Fruit fly (Drosophila melanogaster): ENCODE measurements around the gene Taf4.

Gene Taf4

DNA sequence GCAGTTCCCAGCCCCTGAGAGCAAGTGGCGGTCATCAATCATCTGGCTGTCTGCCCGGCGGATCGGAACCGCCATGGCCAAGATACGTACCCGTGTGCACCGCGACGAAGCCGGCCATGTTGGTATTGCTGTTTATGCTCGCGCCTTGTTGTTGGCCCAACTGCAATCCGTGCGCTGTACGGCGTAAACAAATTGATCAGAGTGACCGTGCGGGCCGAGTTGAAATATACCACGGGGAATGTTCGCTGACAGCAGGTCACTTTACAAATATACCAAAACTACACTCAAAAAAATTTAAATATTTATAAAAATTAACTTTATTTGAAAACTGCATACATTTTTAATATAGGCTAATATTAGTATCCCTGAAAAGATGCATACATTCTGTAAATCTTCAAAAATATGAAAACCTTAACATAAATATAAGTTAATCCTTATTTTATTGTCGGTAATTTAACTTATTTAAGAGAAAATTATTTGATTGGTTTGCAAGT is 25.6 kb upstream of the Taf4 start, which contains the start of gene Tasp1 (continued):
- TF ChIP-seq toy (GFP tag; IDR thresholded peaks at IDR 0.05), result no peak
- TF ChIP-seq CG31224 (GFP tag; IDR thresholded peaks at IDR 0.05), result peak; percentile 60
- TF ChIP-seq BtbVII (GFP tag; optimal IDR thresholded peaks at IDR 0.05), result no peak
- TF ChIP-seq CG16779 (GFP tag; IDR thresholded peaks at IDR 0.05), result no peak
- no peak for TF ChIP-seq CG10274 (GFP tag; optimal IDR thresholded peaks at IDR 0.05)
- TF ChIP-seq Bteb2 (GFP tag; optimal IDR thresholded peaks at IDR 0.05), result no peak
- peak; percentile 48 for TF ChIP-seq YL-1 (GFP tag; optimal IDR thresholded peaks at IDR 0.05)
- TF ChIP-seq pfk (GFP tag; optimal IDR thresholded peaks at IDR 0.05), result no peak
- peak; percentile 5 for TF ChIP-seq gro (GFP tag; optimal IDR thresholded peaks at IDR 0.05)
- TF ChIP-seq Hr3 (GFP tag; optimal IDR thresholded peaks at IDR 0.05), result peak; percentile 49
- peak; percentile 76; the same call in 1 of the 2 replicates for TF ChIP-seq CG9932 (GFP tag; IDR thresholded peaks at IDR 0.05)
- TF ChIP-seq bigmax (GFP tag; optimal IDR thresholded peaks at IDR 0.05), result no peak
- TF ChIP-seq CG13424 (tag; optimal IDR thresholded peaks at IDR 0.05), result peak; percentile 77
- TF ChIP-seq CG8944 (GFP tag; optimal IDR thresholded peaks at IDR 0.05), result no peak
- TF ChIP-seq slbo (GFP tag; IDR thresholded peaks at IDR 0.05), result peak; percentile 80
- TF ChIP-seq CrebB (tag; optimal IDR thresholded peaks at IDR 0.05), result no peak
- no peak for TF ChIP-seq CG14860 (GFP tag; IDR thresholded peaks at IDR 0.05; ENCODE audit: partially characterized antibody)
- peak; percentile 22 for TF ChIP-seq Side (GFP tag; optimal IDR thresholded peaks at IDR 0.05)
- no peak for TF ChIP-seq CG34376 (GFP tag; optimal IDR thresholded peaks at IDR 0.05)
- no peak for TF ChIP-seq CG1792 (GFP tag; optimal IDR thresholded peaks at IDR 0.05)
- no peak; the same call in 2 of the 3 replicates for TF ChIP-seq CG11560 (tag; IDR thresholded peaks at IDR 0.05)
- TF ChIP-seq Hmx (GFP tag; optimal IDR thresholded peaks at IDR 0.05), result no peak
- TF ChIP-seq Lpt (GFP tag; optimal IDR thresholded peaks at IDR 0.05), result no peak
- no peak; the same call in 1 of the 2 replicates for TF ChIP-seq NFAT (GFP tag; IDR thresholded peaks at IDR 0.05)
- no peak for TF ChIP-seq chif (GFP tag; optimal IDR thresholded peaks at IDR 0.05)
- no peak for TF ChIP-seq CG3838 (GFP tag; optimal IDR thresholded peaks at IDR 0.05)
- peak; percentile 27 for TF ChIP-seq CG18764 (GFP tag; optimal IDR thresholded peaks at IDR 0.05)
- TF ChIP-seq sima (GFP tag; optimal IDR thresholded peaks at IDR 0.05), result no peak
- TF ChIP-seq CG8290 (GFP tag; optimal IDR thresholded peaks at IDR 0.05), result no peak
- TF ChIP-seq CG8290 (tag; optimal IDR thresholded peaks at IDR 0.05), result peak in 1 of 2 experiments; percentile 54
- TF ChIP-seq wor (GFP tag; IDR thresholded peaks at IDR 0.05), result peak; percentile 10; the same call in 1 of the 2 replicates
- peak; percentile 42 for TF ChIP-seq CG12104 (GFP tag; optimal IDR thresholded peaks at IDR 0.05)
- peak; percentile 79 for TF ChIP-seq CG31441 (GFP tag; IDR thresholded peaks at IDR 0.05)
- no peak for TF ChIP-seq Elba2 (GFP tag; optimal IDR thresholded peaks at IDR 0.05)
- no peak for TF ChIP-seq danr (GFP tag; IDR thresholded peaks at IDR 0.05)
- TF ChIP-seq fd3F (GFP tag; optimal IDR thresholded peaks at IDR 0.05), result peak; percentile 49
- TF ChIP-seq CG15269 (tag; optimal IDR thresholded peaks at IDR 0.05), result no peak
- TF ChIP-seq CG14710 (tag; optimal IDR thresholded peaks at IDR 0.05), result peak; percentile 68
- TF ChIP-seq phol (tag; optimal IDR thresholded peaks at IDR 0.05), result peak; percentile 77
- no peak for TF ChIP-seq prd (optimal IDR thresholded peaks at IDR 0.05)
- peak; percentile 66; the same call in 2 of the 3 replicates for TF ChIP-seq prd (GFP tag; IDR thresholded peaks at IDR 0.05)
- TF ChIP-seq HLH54F (GFP tag; optimal IDR thresholded peaks at IDR 0.05), result no peak
- TF ChIP-seq CG1603 (tag; optimal IDR thresholded peaks at IDR 0.05), result no peak
- peak; percentile 43 for TF ChIP-seq tin (GFP tag; optimal IDR thresholded peaks at IDR 0.05)
- TF ChIP-seq CG15696 (tag; optimal IDR thresholded peaks at IDR 0.05), result peak; percentile 58
- no peak for TF ChIP-seq mam (GFP tag; optimal IDR thresholded peaks at IDR 0.05)
- no peak for TF ChIP-seq CG7745 (tag; optimal IDR thresholded peaks at IDR 0.05)
- no peak for TF ChIP-seq CG3407 (GFP tag; optimal IDR thresholded peaks at IDR 0.05)
- TF ChIP-seq sens (GFP tag), result peak; percentile 55
- peak; percentile 82 for TF ChIP-seq CG9797 (GFP tag; optimal IDR thresholded peaks at IDR 0.05)
- peak; percentile 86 for TF ChIP-seq vvl (GFP tag; IDR thresholded peaks at IDR 0.05)
- no peak for TF ChIP-seq eve (GFP tag; optimal IDR thresholded peaks at IDR 0.05)
- TF ChIP-seq yki (optimal IDR thresholded peaks at IDR 0.05), result no peak

Measured in whole organism, embryonic.